Worm (Caenorhabditis elegans) whole organism, late embryonic: ENCODE data around the gene F46F5.15.

Source experiments
- C38D4.7 ChIP-seq: fragments of 200-800 bp; sonication (Bioruptor generic); optimal IDR thresholded peaks from 2 replicates; lab custom pipeline; 2018; ENCODE audit warnings: mild to moderate bottlenecking, missing genetic modification characterization, moderate library complexity, missing compliant biosample characterization
- ama-1 ChIP-seq: fragments of 150-350 bp; optimal IDR thresholded peaks from 2 replicates; lab custom pipeline; 2014
- ceh-24 ChIP-seq: sonication (generic microtip); optimal IDR thresholded peaks from 2 replicates; lab custom pipeline; 2016; ENCODE audit warnings: mild to moderate bottlenecking, missing genetic modification characterization, missing compliant biosample characterization
- ceh-9 ChIP-seq: sonication (generic microtip); optimal IDR thresholded peaks from 2 replicates; lab custom pipeline; 2016; ENCODE audit warnings: mild to moderate bottlenecking, missing genetic modification characterization, inconsistent platforms, missing compliant biosample characterization
- fkh-6 ChIP-seq: sonication (generic microtip); optimal IDR thresholded peaks from 2 replicates; lab custom pipeline; 2016; ENCODE audit warnings: missing genetic modification characterization, missing compliant biosample characterization
- gmeb-2 ChIP-seq: sonication (generic microtip); optimal IDR thresholded peaks from 2 replicates; lab custom pipeline; 2016; ENCODE audit warnings: missing genetic modification characterization, inconsistent platforms, missing compliant biosample characterization
- nhr-11 ChIP-seq: fragments of 150-350 bp; optimal IDR thresholded peaks from 2 replicates; lab custom pipeline; 2014; ENCODE audit warnings: missing biosample characterization, missing genetic modification characterization
- nhr-232 ChIP-seq: sonication (generic microtip); optimal IDR thresholded peaks from 2 replicates; lab custom pipeline; 2016; ENCODE audit warnings: missing genetic modification characterization, missing compliant biosample characterization
- pha-4 ChIP-seq: fragments of 150-350 bp; optimal IDR thresholded peaks from 2 replicates; lab custom pipeline; 2018; ENCODE audit warnings: missing biosample characterization, missing genetic modification reagents, missing genetic modification characterization
- pqm-1 ChIP-seq: sonication (generic microtip); optimal IDR thresholded peaks from 2 replicates; lab custom pipeline; 2016; ENCODE audit warnings: missing genetic modification characterization, missing compliant biosample characterization
- sdc-2 ChIP-seq: sonication (generic microtip); optimal IDR thresholded peaks from 2 replicates; lab custom pipeline; 2016; ENCODE audit warnings: missing genotype, missing genetic modification characterization, missing compliant biosample characterization
- sox-4 ChIP-seq: sonication (generic microtip); optimal IDR thresholded peaks from 2 replicates; lab custom pipeline; 2017; ENCODE audit warnings: mild to moderate bottlenecking, missing genetic modification characterization, inconsistent platforms, missing compliant biosample characterization
- tbx-2 ChIP-seq: sonication (generic microtip); optimal IDR thresholded peaks from 2 replicates; lab custom pipeline; 2016; ENCODE audit warnings: missing genetic modification characterization, missing compliant biosample characterization
- unc-3 ChIP-seq, 2 experiments: fragments of 200-800 bp in 1 of 2; sonication (Bioruptor generic) in 1 of 2; sonication (generic microtip) in 1 of 2; conservative IDR thresholded peaks in 1 of 2; optimal IDR thresholded peaks in 1 of 2; 2 replicates each; pipeline versions ENCODE4 v1.3.6 to Lab custom; 2016 to 2022; ENCODE audit warnings: missing compliant biosample characterization in 2 of 2, missing genetic modification characterization in 2 of 2, missing genetic modification reagents in 1 of 2

ce11 chrII:825521-825920, 37.3 kb downstream of the F46F5.15 start, which contains the start of gene F28A10.1:
- TF ChIP-seq sdc-2 (tag; lab: Kevin White, UChicago) (no peak), nhr-11 (tag; lab: Kevin White, UChicago) (no peak), pha-4 (tag; lab: Kevin White, UChicago) (no peak), ama-1 (lab: Kevin White, UChicago) (no peak), sox-4 (tag; lab: Kevin White, UChicago) (no peak), tbx-2 (tag; lab: Kevin White, UChicago) (no peak), C38D4.7 (no peak), fkh-6 (no peak), gmeb-2 (no peak), unc-3 (GFP tag; conservative IDR thresholded peaks at IDR 0.05; lab: Robert Waterston, UW) (no peak), unc-3 (tag; optimal IDR thresholded peaks at IDR 0.05; lab: Kevin White, UChicago) (no peak), nhr-232 (tag; lab: Kevin White, UChicago) (no peak), ceh-24 (tag; lab: Kevin White, UChicago) (no peak), pqm-1 (tag; lab: Kevin White, UChicago) (no peak), ceh-9 (tag; lab: Kevin White, UChicago) (no peak)
